Worm (Caenorhabditis elegans) whole organism, L4 larva: Measurements from ENCODE around the gene F22B3.8.

Experiments
- ZK546.5 ChIP-seq, 2 experiments: sonication (generic microtip); optimal IDR thresholded peaks; 2 replicates each; lab custom pipeline; 2017; ENCODE audit warnings: missing biosample characterization in 2 of 2, missing genetic modification characterization in 2 of 2
- daf-16 ChIP-seq, 3 experiments: sonication (generic microtip); optimal IDR thresholded peaks; 2 replicates each; lab custom pipeline; 2016 to 2017; ENCODE audit warnings: missing genetic modification characterization in 3 of 3, missing genetic modification reagents in 3 of 3, mild to moderate bottlenecking in 2 of 3, missing compliant biosample characterization in 2 of 3, missing biosample characterization in 1 of 3, moderate library complexity in 1 of 3
- egl-27 ChIP-seq: sonication (generic microtip); optimal IDR thresholded peaks from 3 replicates; lab custom pipeline; 2017; ENCODE audit warnings: missing biosample characterization, missing genetic modification reagents, missing genetic modification characterization
- lin-13 ChIP-seq: fragments of 150-350 bp; optimal IDR thresholded peaks from 2 replicates; lab custom pipeline; 2014; ENCODE audit warnings: missing biosample characterization, missing genetic modification reagents, missing genetic modification characterization
- rbr-2 ChIP-seq: sonication (generic microtip); optimal IDR thresholded peaks from 2 replicates; lab custom pipeline; 2016; ENCODE audit warnings: missing genotype, missing genetic modification characterization, missing compliant biosample characterization

DNA sequence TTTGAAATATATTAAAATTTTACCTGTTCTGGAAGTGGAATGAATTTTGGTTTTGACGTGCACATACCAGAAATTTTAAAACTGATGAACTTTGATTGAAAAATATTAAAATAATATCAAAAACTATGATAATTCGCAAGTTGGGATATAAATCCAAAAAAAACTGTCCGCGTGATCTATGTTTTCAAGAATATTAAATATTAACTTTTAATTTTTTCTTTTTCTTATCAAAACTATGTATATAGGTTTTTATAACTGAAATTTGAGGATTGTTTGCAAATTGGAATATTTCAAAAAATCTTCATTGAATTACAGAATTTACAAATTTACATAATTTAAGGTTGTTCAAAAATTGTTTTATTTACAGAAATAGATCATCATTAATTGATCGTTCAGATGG lies 40.4 kb upstream of the F22B3.8 start, which contains the start of gene C10C6.3:
- TF ChIP-seq rbr-2 (tag; lab: Kevin White, UChicago) (no peak), egl-27 (tag; lab: Kevin White, UChicago) (no peak), daf-16 (GFP tag; optimal IDR thresholded peaks at IDR 0.05; lab: Kevin White, UChicago) (no peak), daf-16 (tag; optimal IDR thresholded peaks at IDR 0.05; lab: Kevin White, UChicago) (no peak), ZK546.5 (tag; optimal IDR thresholded peaks at IDR 0.05; lab: Kevin White, UChicago) (no peak), lin-13 (GFP tag; lab: Kevin White, UChicago) (no peak)
